Worm (Caenorhabditis elegans) whole organism, midembryonic: ENCODE data around the gene D1046.4.

Source experiments
- T22C8.4 ChIP-seq: fragments of 200-800 bp; sonication (Bioruptor generic); IDR thresholded peaks from 2 replicates; pipeline ENCODE4 v1.3.6; 2022; ENCODE audit warnings: missing genetic modification characterization, missing compliant biosample characterization
- cog-1 ChIP-seq: sonication (generic microtip); optimal IDR thresholded peaks from 2 replicates; lab custom pipeline; 2016; ENCODE audit warnings: missing genetic modification characterization, missing compliant biosample characterization
- flt-1 ChIP-seq: fragments of 200-800 bp; sonication (Bioruptor generic); IDR thresholded peaks from 2 replicates; pipeline ENCODE4 v1.3.6; 2022; ENCODE audit warnings: missing genetic modification characterization, missing compliant biosample characterization
- klf-2 ChIP-seq: fragments of 200-800 bp; sonication (Bioruptor generic); conservative IDR thresholded peaks from 2 replicates; pipeline ENCODE4 v1.3.6; 2022; ENCODE audit warnings: missing genetic modification reagents, missing genetic modification characterization, missing compliant biosample characterization
- med-1 ChIP-seq: sonication (generic microtip); optimal IDR thresholded peaks from 2 replicates; lab custom pipeline; 2017; ENCODE audit warnings: missing genetic modification characterization, mild to moderate bottlenecking, missing compliant biosample characterization, antibody characterized with exemption, missing genetic modification reagents; ENCODE audit not compliant: insufficient read depth
- ref-1 ChIP-seq: fragments of 200-800 bp; sonication (Bioruptor generic); conservative IDR thresholded peaks from 2 replicates; pipeline ENCODE4 v1.3.6; 2022; ENCODE audit warnings: missing genetic modification reagents, missing genetic modification characterization, missing compliant biosample characterization
- tab-1 ChIP-seq: fragments of 200-800 bp; sonication (Bioruptor generic); IDR thresholded peaks from 2 replicates; pipeline ENCODE4 v1.3.6; 2022; ENCODE audit warnings: missing genetic modification characterization, missing compliant biosample characterization
- ztf-23 ChIP-seq: fragments of 200-800 bp; sonication (Bioruptor generic); IDR thresholded peaks from 2 replicates; pipeline ENCODE4 v1.3.6; 2022; ENCODE audit warnings: missing genetic modification reagents, missing genetic modification characterization, missing compliant biosample characterization
- ztf-29 ChIP-seq: fragments of 200-800 bp; sonication (Bioruptor generic); IDR thresholded peaks from 2 replicates; pipeline ENCODE4 v1.3.6; 2022; ENCODE audit warnings: missing genetic modification reagents, missing genetic modification characterization, missing compliant biosample characterization

The D1046.4 gene

ce11 chrIV:8979695-8980094 is 46.0 kb downstream of the D1046.4 start, which contains the start of gene col-119:
Gene col-119 (minus strand): TSS chrIV:8979795.
- TF ChIP-seq klf-2 (GFP tag; lab: Robert Waterston, UW), result no peak
- TF ChIP-seq flt-1 (GFP tag; lab: Robert Waterston, UW), result no peak
- TF ChIP-seq ref-1 (GFP tag; lab: Robert Waterston, UW), result no peak
- no peak for TF ChIP-seq ztf-29 (GFP tag; lab: Robert Waterston, UW)
- no peak for TF ChIP-seq med-1 (GFP tag; lab: Kevin White, UChicago)
- no peak for TF ChIP-seq ztf-23
- no peak for TF ChIP-seq tab-1

ce11 chrIV:8984566-8984965 is 50.9 kb downstream of the D1046.4 start, which contains the start of gene nstp-1:
Gene nstp-1 (plus strand): TSS chrIV:8984866.
- no peak for TF ChIP-seq ref-1 (GFP tag; lab: Robert Waterston, UW)
- TF ChIP-seq flt-1 (GFP tag; lab: Robert Waterston, UW), result no peak
- no peak for TF ChIP-seq T22C8.4 (GFP tag; lab: Robert Waterston, UW)
- no peak for TF ChIP-seq med-1 (GFP tag; lab: Kevin White, UChicago)
- TF ChIP-seq ztf-29 (GFP tag; lab: Robert Waterston, UW), result no peak
- no peak for TF ChIP-seq cog-1 (tag; lab: Kevin White, UChicago)
- no peak for TF ChIP-seq ztf-23
- no peak for TF ChIP-seq tab-1

- TF ChIP-seq klf-2 (GFP tag; lab: Robert Waterston, UW), result no peak
- 0 out of 2 replicates have a peak, but pooled peaks have one; percentile 15 for TF ChIP-seq ztf-29 (GFP tag; lab: Robert Waterston, UW)
- TF ChIP-seq T22C8.4 (GFP tag; lab: Robert Waterston, UW), result peak; percentile 44; the same call in 1 of the 2 replicates
Observed at ce11 chrIV:8986761-8987316, 53.2 kb downstream of the D1046.4 start, which contains the start of gene bre-1. Gene bre-1 (plus strand): TSS chrIV:8987266.
